Worm (Caenorhabditis elegans) whole organism, late embryonic: ENCODE data around the gene acbp-4.
A peak's percentile ranks its signal among the peaks of the same experiment; 100 is the strongest.

Source experiments
- F13H6.1 ChIP-seq: sonication (generic microtip); optimal IDR thresholded peaks from 2 replicates; lab custom pipeline; 2016; ENCODE audit warnings: missing genetic modification characterization, missing compliant biosample characterization
- K02D7.2 ChIP-seq: sonication (generic microtip); optimal IDR thresholded peaks from 2 replicates; lab custom pipeline; 2017; ENCODE audit warnings: mild to moderate bottlenecking, missing genetic modification characterization, missing compliant biosample characterization
- K09A11.1 ChIP-seq: sonication (generic microtip); optimal IDR thresholded peaks from 2 replicates; lab custom pipeline; 2017; ENCODE audit warnings: antibody characterized with exemption, mild to moderate bottlenecking, missing genetic modification characterization, missing compliant biosample characterization; ENCODE audit not compliant: insufficient read depth
- T23F11.4 ChIP-seq: fragments of 200-800 bp; sonication (Bioruptor generic); optimal IDR thresholded peaks from 2 replicates; lab custom pipeline; 2018; ENCODE audit warnings: mild to moderate bottlenecking, missing genetic modification characterization, missing compliant biosample characterization
- ahr-1 ChIP-seq: sonication (generic microtip); optimal IDR thresholded peaks from 2 replicates; lab custom pipeline; 2016; ENCODE audit warnings: missing genetic modification characterization, missing compliant biosample characterization
- ceh-14 ChIP-seq: sonication (generic microtip); optimal IDR thresholded peaks from 2 replicates; lab custom pipeline; 2016; ENCODE audit warnings: missing genotype, missing genetic modification characterization, missing compliant biosample characterization
- ceh-19 ChIP-seq: fragments of 200-800 bp; sonication (Bioruptor generic); optimal IDR thresholded peaks from 2 replicates; lab custom pipeline; 2018; ENCODE audit warnings: mild to moderate bottlenecking, missing genetic modification characterization, missing compliant biosample characterization
- ceh-2 ChIP-seq: sonication (generic microtip); optimal IDR thresholded peaks from 2 replicates; lab custom pipeline; 2016; ENCODE audit warnings: missing genotype, missing genetic modification characterization, missing compliant biosample characterization
- ceh-24 ChIP-seq: sonication (generic microtip); optimal IDR thresholded peaks from 2 replicates; lab custom pipeline; 2016; ENCODE audit warnings: mild to moderate bottlenecking, missing genetic modification characterization, missing compliant biosample characterization
- ceh-48 ChIP-seq: sonication (generic microtip); optimal IDR thresholded peaks from 2 replicates; lab custom pipeline; 2016; ENCODE audit warnings: missing genetic modification characterization, inconsistent platforms, missing compliant biosample characterization
- ceh-6 ChIP-seq: fragments of 200-800 bp; sonication (Bioruptor generic); optimal IDR thresholded peaks from 2 replicates; lab custom pipeline; 2018; ENCODE audit warnings: mild to moderate bottlenecking, missing genetic modification characterization, missing compliant biosample characterization
- ceh-9 ChIP-seq: sonication (generic microtip); optimal IDR thresholded peaks from 2 replicates; lab custom pipeline; 2016; ENCODE audit warnings: mild to moderate bottlenecking, missing genetic modification characterization, inconsistent platforms, missing compliant biosample characterization
- dmd-4 ChIP-seq: sonication (generic microtip); optimal IDR thresholded peaks from 2 replicates; lab custom pipeline; 2016; ENCODE audit warnings: borderline replicate concordance, missing genetic modification characterization, missing compliant biosample characterization
- elt-2 ChIP-seq: sonication (generic microtip); optimal IDR thresholded peaks from 2 replicates; lab custom pipeline; 2016; ENCODE audit warnings: missing genetic modification reagents, missing genetic modification characterization, missing compliant biosample characterization
- elt-4 ChIP-seq: sonication (generic microtip); optimal IDR thresholded peaks from 2 replicates; lab custom pipeline; 2016; ENCODE audit warnings: missing genetic modification characterization, missing compliant biosample characterization
- eyg-1 ChIP-seq: sonication (generic microtip); optimal IDR thresholded peaks from 2 replicates; lab custom pipeline; 2016; ENCODE audit warnings: missing genotype, missing genetic modification characterization, missing compliant biosample characterization
- fkh-10 ChIP-seq: fragments of 150-350 bp; optimal IDR thresholded peaks from 2 replicates; lab custom pipeline; 2014; ENCODE audit warnings: missing biosample characterization, missing genetic modification reagents, missing genetic modification characterization
- fkh-6 ChIP-seq: sonication (generic microtip); optimal IDR thresholded peaks from 2 replicates; lab custom pipeline; 2016; ENCODE audit warnings: missing genetic modification characterization, missing compliant biosample characterization
- hlh-15 ChIP-seq: sonication (generic microtip); optimal IDR thresholded peaks from 2 replicates; lab custom pipeline; 2016; ENCODE audit warnings: missing genetic modification characterization, missing compliant biosample characterization
- hlh-30 ChIP-seq: sonication (generic microtip); optimal IDR thresholded peaks from 2 replicates; lab custom pipeline; 2017; ENCODE audit warnings: antibody characterized with exemption, missing genetic modification characterization, missing compliant biosample characterization; ENCODE audit not compliant: insufficient read depth
- nfya-1 ChIP-seq: sonication (generic microtip); optimal IDR thresholded peaks from 2 replicates; lab custom pipeline; 2017; ENCODE audit warnings: missing genetic modification characterization, mild to moderate bottlenecking, missing compliant biosample characterization, antibody characterized with exemption, moderate library complexity
- nhr-232 ChIP-seq: sonication (generic microtip); optimal IDR thresholded peaks from 2 replicates; lab custom pipeline; 2016; ENCODE audit warnings: missing genetic modification characterization, missing compliant biosample characterization
- npax-4 ChIP-seq: sonication (generic microtip); optimal IDR thresholded peaks from 2 replicates; lab custom pipeline; 2016; ENCODE audit warnings: missing genetic modification characterization, missing compliant biosample characterization
- pax-1 ChIP-seq: fragments of 150-350 bp; optimal IDR thresholded peaks from 2 replicates; lab custom pipeline; 2014; ENCODE audit warnings: missing biosample characterization, missing genetic modification characterization
- ref-2 ChIP-seq: sonication (generic microtip); optimal IDR thresholded peaks from 2 replicates; lab custom pipeline; 2016; ENCODE audit warnings: missing genetic modification characterization, missing compliant biosample characterization
- sox-2 ChIP-seq: fragments of 200-800 bp; sonication (Bioruptor generic); IDR thresholded peaks from 2 replicates; pipeline ENCODE4 v1.3.6; 2022; ENCODE audit warnings: missing genetic modification reagents, missing genetic modification characterization, missing compliant biosample characterization
- sox-4 ChIP-seq: sonication (generic microtip); optimal IDR thresholded peaks from 2 replicates; lab custom pipeline; 2017; ENCODE audit warnings: mild to moderate bottlenecking, missing genetic modification characterization, inconsistent platforms, missing compliant biosample characterization
- syd-9 ChIP-seq: sonication (generic microtip); optimal IDR thresholded peaks from 2 replicates; lab custom pipeline; 2016; ENCODE audit warnings: mild to moderate bottlenecking, missing genetic modification characterization, moderate library complexity, missing compliant biosample characterization
- tbx-7 ChIP-seq: sonication (generic microtip); optimal IDR thresholded peaks from 2 replicates; lab custom pipeline; 2016; ENCODE audit warnings: missing genotype, missing genetic modification characterization, missing compliant biosample characterization
- unc-3 ChIP-seq, 2 experiments: fragments of 200-800 bp in 1 of 2; sonication (Bioruptor generic) in 1 of 2; sonication (generic microtip) in 1 of 2; conservative IDR thresholded peaks in 1 of 2; optimal IDR thresholded peaks in 1 of 2; 2 replicates each; pipeline versions ENCODE4 v1.3.6 to Lab custom; 2016 to 2022; ENCODE audit warnings: missing compliant biosample characterization in 2 of 2, missing genetic modification characterization in 2 of 2, missing genetic modification reagents in 1 of 2
- unc-55 ChIP-seq: sonication (generic microtip); optimal IDR thresholded peaks from 2 replicates; lab custom pipeline; 2017; ENCODE audit warnings: missing biosample characterization, missing genetic modification reagents, missing genetic modification characterization
- unc-86 ChIP-seq: sonication (generic microtip); optimal IDR thresholded peaks from 2 replicates; lab custom pipeline; 2016; ENCODE audit warnings: missing genetic modification characterization, missing compliant biosample characterization
- zip-5 ChIP-seq: sonication (generic microtip); optimal IDR thresholded peaks from 2 replicates; lab custom pipeline; 2016; ENCODE audit warnings: missing genetic modification characterization, missing compliant biosample characterization

The acbp-4 gene

ce11 chrIII:7308600-7309109, at the start of gene acbp-4:
acbp-4 (minus strand) TSS chrIII:7309109.
- TF ChIP-seq sox-4 (no peak), elt-2 (tag; lab: Kevin White, UChicago) (no peak), fkh-10 (no peak)

ce11 chrIII:7358627-7359026, 49.7 kb upstream of the acbp-4 start:
- TF ChIP-seq hlh-15 (tag; lab: Kevin White, UChicago) (no peak), T23F11.4 (GFP tag; lab: Kevin White, UChicago) (no peak)

- TF ChIP-seq ceh-14: no peak
- TF ChIP-seq K02D7.2 (tag; lab: Kevin White, UChicago): no peak
- peak; percentile 78 for TF ChIP-seq unc-86 (tag; lab: Kevin White, UChicago)
- TF ChIP-seq ceh-48 (tag; lab: Kevin White, UChicago): no peak
- TF ChIP-seq ceh-2: no peak
- no peak for TF ChIP-seq dmd-4
- TF ChIP-seq elt-4 (tag; lab: Kevin White, UChicago): no peak
- TF ChIP-seq ceh-19: no peak
- no peak for TF ChIP-seq ceh-9 (tag; lab: Kevin White, UChicago)
- no peak for TF ChIP-seq unc-3 (GFP tag; conservative IDR thresholded peaks at IDR 0.05; lab: Robert Waterston, UW)
- no peak for TF ChIP-seq unc-3 (tag; optimal IDR thresholded peaks at IDR 0.05; lab: Kevin White, UChicago)
- peak; percentile 62 for TF ChIP-seq hlh-30 (tag; lab: Kevin White, UChicago)
- no peak for TF ChIP-seq ceh-24 (tag; lab: Kevin White, UChicago)
- TF ChIP-seq tbx-7 (tag; lab: Kevin White, UChicago): no peak
- TF ChIP-seq hlh-15 (tag; lab: Kevin White, UChicago): no peak
- TF ChIP-seq nhr-232: no peak
- no peak for TF ChIP-seq nfya-1 (tag; lab: Kevin White, UChicago)
- TF ChIP-seq ref-2: no peak
- TF ChIP-seq elt-2 (tag; lab: Kevin White, UChicago): peak; percentile 7
- no peak for TF ChIP-seq fkh-6 (tag; lab: Kevin White, UChicago)
- no peak for TF ChIP-seq syd-9
- TF ChIP-seq unc-55: peak; percentile 30
- no peak for TF ChIP-seq eyg-1
These were observed 48.4 kb upstream of the acbp-4 start, which contains the start of gene F08F8.10 for ce11 chrIII:7357356-7357755. F08F8.10 (minus strand) TSS chrIII:7357393.

- no peak for TF ChIP-seq eyg-1
- no peak for TF ChIP-seq sox-2 (GFP tag; lab: Robert Waterston, UW)
- no peak for TF ChIP-seq ceh-48 (tag; lab: Kevin White, UChicago)
- TF ChIP-seq dmd-4: no peak
- TF ChIP-seq, all 69 proteins: peak for 0
These were observed 45.0 kb upstream of the acbp-4 start, which contains the start of gene F08F8.9 for ce11 chrIII:7353871-7354270. F08F8.9 (minus strand) TSS chrIII:7353971.

- TF ChIP-seq ceh-6 (GFP tag; lab: Kevin White, UChicago) (no peak), ahr-1 (tag; lab: Kevin White, UChicago) (no peak), sox-2 (GFP tag; lab: Robert Waterston, UW) (no peak), ceh-19 (no peak), pax-1 (no peak), K09A11.1 (tag; lab: Kevin White, UChicago) (no peak), npax-4 (tag; lab: Kevin White, UChicago) (no peak), zip-5 (no peak), F13H6.1 (tag; lab: Kevin White, UChicago) (no peak)
These were observed 40.2 kb upstream of the acbp-4 start, which contains the start of gene gos-28 for ce11 chrIII:7349075-7349474. gos-28 (minus strand) TSS chrIII:7349175.
